Fruit fly (Drosophila melanogaster) whole organism, adult: Measurements from ENCODE around the gene Pbp45.
A peak's percentile ranks its signal among the peaks of the same experiment; 100 is the strongest.

ENCODE experiments used
- CG11617 ChIP-seq: fragments of 200-800 bp; sonication (Bioruptor generic); optimal IDR thresholded peaks from 2 replicates; lab custom pipeline; 2017; ENCODE audit warnings: mild to moderate bottlenecking, missing biosample characterization, missing genetic modification reagents, missing genetic modification characterization
- CG12768 ChIP-seq: fragments of 200-800 bp; sonication (Bioruptor generic); optimal IDR thresholded peaks from 2 replicates; lab custom pipeline; 2017; ENCODE audit warnings: missing biosample characterization, missing genetic modification characterization, mild to moderate bottlenecking, moderate library complexity, missing genetic modification reagents
- CG14711 ChIP-seq: fragments of 200-800 bp; sonication (Bioruptor generic); optimal IDR thresholded peaks from 2 replicates; lab custom pipeline; 2018; ENCODE audit warnings: missing biosample characterization, mild to moderate bottlenecking, missing genetic modification characterization, moderate library complexity
- CG1620 ChIP-seq: fragments of 200-800 bp; sonication (Bioruptor generic); optimal IDR thresholded peaks from 2 replicates; lab custom pipeline; 2016; ENCODE audit warnings: missing biosample characterization, missing genetic modification characterization
- CG33017 ChIP-seq: fragments of 200-800 bp; sonication (Bioruptor generic); optimal IDR thresholded peaks from 2 replicates; lab custom pipeline; 2018; ENCODE audit warnings: missing biosample characterization, mild to moderate bottlenecking, missing genetic modification characterization, moderate library complexity
- CG5204 ChIP-seq: fragments of 200-800 bp; sonication (Bioruptor generic); optimal IDR thresholded peaks from 2 replicates; lab custom pipeline; 2016; ENCODE audit warnings: missing biosample characterization, missing genetic modification characterization
- CG7045 ChIP-seq: fragments of 200-800 bp; sonication (Bioruptor generic); optimal IDR thresholded peaks from 2 replicates; lab custom pipeline; 2017; ENCODE audit warnings: missing biosample characterization, mild to moderate bottlenecking, missing genetic modification characterization
- CG7101 ChIP-seq: fragments of 200-800 bp; sonication (Bioruptor generic); optimal IDR thresholded peaks from 2 replicates; lab custom pipeline; 2018; ENCODE audit warnings: missing biosample characterization, mild to moderate bottlenecking, missing genetic modification characterization, moderate library complexity
- Clk ChIP-seq: fragments of 200-800 bp; sonication (Bioruptor generic); optimal IDR thresholded peaks from 2 replicates; lab custom pipeline; 2017; ENCODE audit warnings: missing biosample characterization, missing genetic modification characterization
- Crg-1 ChIP-seq: fragments of 200-800 bp; sonication (Bioruptor generic); optimal IDR thresholded peaks from 2 replicates; lab custom pipeline; 2016; ENCODE audit warnings: missing biosample characterization, missing genetic modification characterization
- Hr96 ChIP-seq: fragments of 200-800 bp; sonication (Bioruptor generic); optimal IDR thresholded peaks from 2 replicates; lab custom pipeline; 2016; ENCODE audit warnings: missing biosample characterization, missing genetic modification characterization
- Mnt ChIP-seq: fragments of 200-800 bp; sonication (Bioruptor generic); optimal IDR thresholded peaks from 2 replicates; lab custom pipeline; 2016; ENCODE audit warnings: missing biosample characterization, mild to moderate bottlenecking, missing genetic modification characterization
- bab1 ChIP-seq: fragments of 200-800 bp; sonication (Bioruptor generic); optimal IDR thresholded peaks from 3 replicates; lab custom pipeline; 2019; ENCODE audit warnings: missing biosample characterization, mild to moderate bottlenecking, missing genetic modification characterization, moderate library complexity
- cic ChIP-seq: fragments of 200-800 bp; sonication (Bioruptor generic); optimal IDR thresholded peaks from 2 replicates; lab custom pipeline; 2017; ENCODE audit warnings: missing biosample characterization, mild to moderate bottlenecking, missing genetic modification characterization, moderate library complexity
- cnc ChIP-seq, 2 experiments: fragments of >200 bp; optimal IDR thresholded peaks; 2 replicates each; lab custom pipeline; 2017
- kay ChIP-seq: fragments of 200-800 bp; sonication (Bioruptor generic); peaks from one replicate; lab custom pipeline; 2016; ENCODE audit warnings: missing biosample characterization, missing genetic modification characterization, borderline replicate concordance
- ovo ChIP-seq: fragments of 200-800 bp; sonication (Bioruptor generic); optimal IDR thresholded peaks from 2 replicates; lab custom pipeline; 2016; ENCODE audit warnings: missing biosample characterization, missing genetic modification characterization
- pad ChIP-seq: fragments of 200-800 bp; sonication (Bioruptor generic); optimal IDR thresholded peaks from 3 replicates; lab custom pipeline; 2017; ENCODE audit warnings: missing biosample characterization, missing genetic modification characterization, mild to moderate bottlenecking, moderate library complexity, missing genetic modification reagents
- tj ChIP-seq: fragments of 200-800 bp; sonication (Bioruptor generic); optimal IDR thresholded peaks from 3 replicates; lab custom pipeline; 2017; ENCODE audit warnings: missing biosample characterization, mild to moderate bottlenecking, missing genetic modification characterization, moderate library complexity
- toe ChIP-seq: fragments of 200-800 bp; sonication (Bioruptor generic); optimal IDR thresholded peaks from 2 replicates; lab custom pipeline; 2016; ENCODE audit warnings: missing biosample characterization, missing genetic modification characterization

Pbp45 gene

DNA sequence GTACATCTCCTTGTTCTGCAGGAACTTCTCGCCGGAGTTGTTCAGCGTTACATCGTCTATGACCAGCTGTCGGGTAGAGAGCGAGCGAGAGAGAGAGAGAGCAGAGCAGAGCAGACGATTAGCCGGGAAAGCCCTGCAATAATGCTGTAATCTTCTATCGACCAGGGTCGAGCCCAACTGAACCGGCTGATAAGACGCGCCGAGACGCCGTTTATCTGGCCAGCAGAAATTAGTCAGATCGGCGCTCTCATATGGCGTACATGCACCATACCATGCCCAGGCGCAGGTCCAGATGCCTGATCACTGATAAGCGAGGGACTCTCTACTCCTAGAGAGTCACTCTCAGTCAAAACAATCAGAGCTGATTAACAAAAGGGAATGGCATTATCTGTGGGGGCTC is 12.6 kb upstream of the Pbp45 start:
- TF ChIP-seq CG12768 = no peak
- no peak for TF ChIP-seq CG14711 (tag; lab: Kevin White, UChicago)
- TF ChIP-seq Mnt (GFP tag; lab: Kevin White, UChicago) = no peak
- no peak for TF ChIP-seq kay (GFP tag; lab: Kevin White, UChicago)
- no peak for TF ChIP-seq CG1620 (GFP tag; lab: Kevin White, UChicago)
- TF ChIP-seq CG7101 (tag; lab: Kevin White, UChicago) = no peak
- TF ChIP-seq CG7045 (GFP tag; lab: Kevin White, UChicago) = no peak
- TF ChIP-seq cic (GFP tag; lab: Kevin White, UChicago) = no peak
- no peak for TF ChIP-seq ovo (GFP tag; lab: Kevin White, UChicago)
- no peak for TF ChIP-seq Crg-1 (GFP tag; lab: Kevin White, UChicago)
- no peak for TF ChIP-seq CG33017 (tag; lab: Kevin White, UChicago)
- no peak for TF ChIP-seq CG5204
- TF ChIP-seq CG11617 (GFP tag; lab: Kevin White, UChicago) = no peak
- TF ChIP-seq pad = no peak

DNA sequence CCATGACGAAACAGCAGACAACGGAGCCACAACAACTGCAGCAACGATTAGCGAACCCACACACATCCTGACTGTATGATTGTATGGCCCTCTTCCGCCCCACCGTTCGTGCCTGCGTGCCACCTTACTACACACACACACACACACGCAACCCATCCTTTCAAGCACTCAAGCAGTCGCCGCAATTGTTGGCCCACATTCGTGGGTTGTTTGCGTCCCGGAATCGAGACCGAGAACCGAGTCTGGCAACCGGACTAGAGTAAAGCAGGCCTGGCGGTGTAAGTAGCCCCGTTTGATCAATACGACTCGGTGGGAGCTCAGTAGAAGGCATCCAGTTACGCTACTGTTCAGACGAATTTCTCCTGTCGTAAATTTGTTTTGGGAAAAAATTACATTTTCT is 6.9 kb upstream of the Pbp45 start, which contains the start of gene CG4546:
TSS of gene CG4546 (plus strand) at position 301 of the 400 bp plus-strand sequence.
- no peak for TF ChIP-seq CG7101 (tag; lab: Kevin White, UChicago)
- no peak for TF ChIP-seq CG5204

DNA sequence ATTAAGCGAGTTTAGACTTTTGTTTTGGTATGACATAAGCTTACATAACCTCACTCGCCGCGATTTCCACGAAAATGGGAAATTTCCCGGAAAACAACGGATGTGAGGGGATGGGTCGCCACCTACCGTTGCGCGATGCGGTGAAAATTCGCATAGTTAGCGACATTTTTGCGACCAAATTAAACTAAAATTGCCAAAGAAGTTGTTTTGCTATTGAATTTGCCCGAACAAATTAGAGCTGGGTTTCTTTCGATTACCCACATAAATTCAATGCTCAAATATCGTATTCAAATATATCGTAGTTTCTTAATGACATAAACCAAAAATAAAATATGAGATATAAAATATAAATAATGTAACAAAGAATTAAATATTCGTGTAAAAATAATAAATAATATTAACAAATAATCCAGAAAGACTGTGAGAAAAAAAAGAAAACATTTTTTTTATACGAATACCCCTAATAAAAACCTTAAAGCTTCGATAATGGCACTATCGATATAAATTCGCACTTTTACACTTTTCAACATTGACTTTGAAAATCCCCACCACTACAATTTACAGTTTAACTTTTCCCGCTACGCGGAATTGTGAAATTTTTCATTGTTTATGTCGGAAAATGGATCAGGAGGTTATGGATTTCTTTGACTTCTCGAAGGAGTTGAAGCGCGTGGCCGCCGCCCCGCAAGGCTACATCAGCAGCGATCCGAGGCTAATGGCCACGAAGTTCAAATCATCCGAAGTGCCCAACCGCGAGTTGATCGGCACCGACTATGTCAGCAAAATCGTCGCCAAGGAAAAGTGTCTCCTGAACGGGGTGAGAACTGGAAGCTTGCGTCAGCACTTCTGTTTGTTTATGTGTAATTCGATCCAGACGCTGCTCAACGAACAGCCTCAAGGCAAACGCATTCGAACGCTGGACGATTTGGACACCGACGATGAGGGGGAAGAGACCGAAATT is 2.2 kb downstream of the Pbp45 start, which contains the start of the genes ND-23 and spn-E:
TSS of gene ND-23 (minus strand) at position 254 of the 961 bp plus-strand sequence.
TSS of gene spn-E (plus strand) at position 556 of the 961 bp plus-strand sequence.
- no peak for TF ChIP-seq CG5204
- no peak for TF ChIP-seq Mnt (GFP tag; lab: Kevin White, UChicago)
- peak; percentile 48 for TF ChIP-seq bab1
- no peak for TF ChIP-seq kay (GFP tag; lab: Kevin White, UChicago)
- TF ChIP-seq toe (GFP tag; lab: Kevin White, UChicago) = peak; percentile 55
- peak; percentile 63 for TF ChIP-seq CG33017 (tag; lab: Kevin White, UChicago)
- TF ChIP-seq CG14711 (tag; lab: Kevin White, UChicago) = peak; percentile 78
- TF ChIP-seq CG11617 (GFP tag; lab: Kevin White, UChicago) = peak; percentile 62
- peak; percentile 80 for TF ChIP-seq CG7101 (tag; lab: Kevin White, UChicago)
- peak; percentile 42 for TF ChIP-seq CG7045 (GFP tag; lab: Kevin White, UChicago)
- no peak for TF ChIP-seq CG12768
- TF ChIP-seq pad = peak; percentile 49
- peak; percentile 60 for TF ChIP-seq Crg-1 (GFP tag; lab: Kevin White, UChicago)
- no peak for TF ChIP-seq Hr96 (GFP tag; lab: Kevin White, UChicago)
- TF ChIP-seq ovo (GFP tag; lab: Kevin White, UChicago) = peak; percentile 76
- no peak for TF ChIP-seq cnc (optimal IDR thresholded peaks at IDR 0.05; lab: Kevin White, UChicago)
- peak; percentile 85 for TF ChIP-seq tj (GFP tag; lab: Kevin White, UChicago)
- TF ChIP-seq Clk (GFP tag; lab: Kevin White, UChicago) = no peak
- TF ChIP-seq CG1620 (GFP tag; lab: Kevin White, UChicago) = no peak
- TF ChIP-seq cic (GFP tag; lab: Kevin White, UChicago) = no peak

DNA sequence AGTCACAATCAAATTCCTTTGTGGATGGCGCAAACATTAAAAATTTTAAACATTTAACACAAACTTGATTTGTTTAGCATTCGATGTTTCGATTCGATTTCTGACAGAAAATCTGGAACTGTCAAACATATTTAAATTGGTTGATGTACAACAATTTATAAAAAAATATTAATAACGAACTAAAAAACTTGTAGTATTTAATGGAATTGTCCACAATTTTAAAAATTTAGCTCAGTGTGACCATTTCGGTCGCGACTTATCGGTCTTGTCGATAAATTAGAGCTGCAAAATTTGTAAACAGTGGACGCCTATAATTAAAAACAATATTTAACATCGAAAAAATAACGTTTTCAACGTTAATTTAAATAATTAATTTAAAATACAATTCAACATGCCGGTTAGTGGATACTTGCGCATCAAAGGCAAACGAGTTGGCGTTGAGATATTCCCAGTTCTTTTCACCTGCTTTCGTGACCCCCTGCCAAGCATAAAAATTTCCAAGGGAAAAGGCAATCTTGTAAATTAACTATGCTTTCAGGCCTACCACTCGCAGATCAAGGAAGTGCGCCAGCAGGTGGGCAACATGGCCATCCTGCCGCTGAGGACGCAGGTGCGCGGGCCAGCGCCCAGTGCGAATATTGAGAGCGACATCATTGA is 4.8 kb downstream of the Pbp45 start, which contains the start of the genes CG43317 and Arpc3A:
TSS of gene CG43317 (minus strand) at position 51 of the 657 bp plus-strand sequence.
TSS of gene Arpc3A (plus strand) at position 274 of the 657 bp plus-strand sequence.
- TF ChIP-seq bab1 (no peak), cic (GFP tag; lab: Kevin White, UChicago) (no peak), cnc (optimal IDR thresholded peaks at IDR 0.05; lab: Kevin White, UChicago) (no peak), kay (GFP tag; lab: Kevin White, UChicago) (peak; percentile 89)

DNA sequence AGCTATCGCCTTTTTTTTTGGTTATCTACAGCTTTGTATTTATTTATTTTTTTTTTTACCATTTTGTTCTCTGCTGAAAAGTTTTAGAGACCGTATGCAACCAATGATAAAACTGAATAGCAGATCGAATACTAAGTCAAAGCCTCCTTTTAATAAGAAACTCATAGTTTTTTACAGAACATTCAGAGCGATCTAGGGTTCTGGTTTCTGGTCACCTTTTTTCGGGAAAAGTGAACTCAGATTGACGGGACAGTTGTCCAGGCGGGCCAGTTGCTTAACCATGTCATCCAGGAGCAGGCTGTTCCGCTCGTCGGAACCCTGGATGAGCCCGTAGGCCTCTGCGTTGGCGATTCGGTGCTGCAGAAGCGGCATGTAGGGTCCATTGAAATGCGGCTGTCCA is 6.0 kb downstream of the Pbp45 start, which contains the start of gene CG43318:
TSS of gene CG43318 (minus strand) at position 101 of the 400 bp plus-strand sequence.
- TF ChIP-seq kay (GFP tag; lab: Kevin White, UChicago) (no peak), cic (GFP tag; lab: Kevin White, UChicago) (no peak), CG5204 (no peak), Crg-1 (GFP tag; lab: Kevin White, UChicago) (no peak), CG1620 (GFP tag; lab: Kevin White, UChicago) (no peak), CG11617 (GFP tag; lab: Kevin White, UChicago) (no peak), CG7045 (GFP tag; lab: Kevin White, UChicago) (no peak), Hr96 (GFP tag; lab: Kevin White, UChicago) (no peak), toe (GFP tag; lab: Kevin White, UChicago) (no peak), CG33017 (tag; lab: Kevin White, UChicago) (no peak), Clk (GFP tag; lab: Kevin White, UChicago) (no peak), cnc (optimal IDR thresholded peaks at IDR 0.05; lab: Kevin White, UChicago) (no peak), tj (GFP tag; lab: Kevin White, UChicago) (no peak), bab1 (no peak), pad (no peak), CG7101 (tag; lab: Kevin White, UChicago) (no peak), ovo (GFP tag; lab: Kevin White, UChicago) (no peak), CG14711 (tag; lab: Kevin White, UChicago) (no peak)
